Worm (Caenorhabditis elegans) whole organism, L1 larva: ENCODE results near the gene F26D11.1.

Source experiments
- ceh-82 ChIP-seq, 3 experiments: fragments of 150-350 bp in 1 of 3; sonication (generic microtip) in 2 of 3; optimal IDR thresholded peaks; 2 replicates each; lab custom pipeline; 2014 to 2017; ENCODE audit warnings: missing biosample characterization in 3 of 3, missing genetic modification characterization in 3 of 3
- isw-1 ChIP-seq: fragments of 200-800 bp; sonication (Bioruptor generic); IDR thresholded peaks from 2 replicates; pipeline ENCODE4 v1.3.6; 2022; ENCODE audit warnings: missing genetic modification characterization, missing compliant biosample characterization
- nhr-90 ChIP-seq: sonication (generic microtip); optimal IDR thresholded peaks from 2 replicates; lab custom pipeline; 2016; ENCODE audit warnings: mild to moderate bottlenecking, missing genetic modification characterization, missing compliant biosample characterization; ENCODE audit not compliant: poor library complexity

- TF ChIP-seq ceh-82 (tag; optimal IDR thresholded peaks at IDR 0.05; lab: Kevin White, UChicago) (no peak), isw-1 (GFP tag; lab: Robert Waterston, UW) (no peak), nhr-90 (no peak)
Observed at ce11 chrV:7940299-7940698, 41.0 kb upstream of the F26D11.1 start, which contains the start of gene srt-53.
